Worm (Caenorhabditis elegans) whole organism, L3 larva: ENCODE results near the gene col-158.

Source experiments
- R02D3.7 ChIP-seq: fragments of 150-350 bp; optimal IDR thresholded peaks from 2 replicates; lab custom pipeline; 2014; ENCODE audit warnings: missing biosample characterization, missing genetic modification characterization
- ZK546.5 ChIP-seq: sonication (generic microtip); optimal IDR thresholded peaks from 2 replicates; lab custom pipeline; 2017; ENCODE audit warnings: missing biosample characterization, missing genetic modification characterization
- aly-2 ChIP-seq: fragments of 150-350 bp; optimal IDR thresholded peaks from 2 replicates; lab custom pipeline; 2014; ENCODE audit warnings: missing biosample characterization, missing genetic modification characterization
- ama-1 ChIP-seq: fragments of 150-350 bp; optimal IDR thresholded peaks from 2 replicates; lab custom pipeline; 2018
- ceh-16 ChIP-seq: sonication (generic microtip); optimal IDR thresholded peaks from 2 replicates; lab custom pipeline; 2017; ENCODE audit warnings: missing biosample characterization, missing genetic modification characterization
- ceh-28 ChIP-seq: fragments of 150-350 bp; optimal IDR thresholded peaks from 2 replicates; lab custom pipeline; 2014; ENCODE audit warnings: missing biosample characterization, missing genetic modification reagents, missing genetic modification characterization
- ceh-82 ChIP-seq: fragments of 150-350 bp; optimal IDR thresholded peaks from 2 replicates; lab custom pipeline; 2014; ENCODE audit warnings: missing biosample characterization, missing genetic modification characterization
- ceh-9 ChIP-seq: sonication (generic microtip); optimal IDR thresholded peaks from 2 replicates; lab custom pipeline; 2018; ENCODE audit warnings: missing biosample characterization, missing genetic modification characterization
- daf-12 ChIP-seq: fragments of 150-350 bp; optimal IDR thresholded peaks from 2 replicates; lab custom pipeline; 2014; ENCODE audit warnings: missing biosample characterization, missing genetic modification reagents, missing genetic modification characterization
- egl-27 ChIP-seq: sonication (generic microtip); optimal IDR thresholded peaks from 4 replicates; lab custom pipeline; 2017; ENCODE audit warnings: missing biosample characterization, missing genetic modification reagents, missing genetic modification characterization
- egl-5 ChIP-seq: fragments of 150-350 bp; optimal IDR thresholded peaks from 2 replicates; lab custom pipeline; 2017; ENCODE audit warnings: missing biosample characterization, missing genetic modification reagents, missing genetic modification characterization, inconsistent platforms
- elt-1 ChIP-seq: fragments of 150-350 bp; optimal IDR thresholded peaks from 2 replicates; lab custom pipeline; 2014; ENCODE audit warnings: missing biosample characterization, missing genetic modification characterization
- elt-2 ChIP-seq: sonication (generic microtip); optimal IDR thresholded peaks from 2 replicates; lab custom pipeline; 2016; ENCODE audit warnings: missing genetic modification reagents, mild to moderate bottlenecking, missing genetic modification characterization, missing compliant biosample characterization
- elt-3 ChIP-seq, 3 experiments: fragments of 150-350 bp in 1 of 3; sonication (generic microtip) in 2 of 3; optimal IDR thresholded peaks; 2 replicates in 2 of 3; 4 replicates in 1 of 3; lab custom pipeline; 2014 to 2017; ENCODE audit warnings: missing biosample characterization in 3 of 3, missing genetic modification characterization in 3 of 3
- eor-1 ChIP-seq, 2 experiments: fragments of 150-350 bp; optimal IDR thresholded peaks; 2 replicates each; lab custom pipeline; 2014 to 2018; ENCODE audit warnings: missing biosample characterization in 2 of 2, missing genetic modification characterization in 2 of 2
- fkh-10 ChIP-seq: sonication (generic microtip); optimal IDR thresholded peaks from 2 replicates; lab custom pipeline; 2017; ENCODE audit warnings: missing biosample characterization, missing genetic modification reagents, missing genetic modification characterization
- fkh-2 ChIP-seq: fragments of 150-350 bp; optimal IDR thresholded peaks from 2 replicates; lab custom pipeline; 2014; ENCODE audit warnings: missing biosample characterization, missing genetic modification reagents, missing genetic modification characterization
- fos-1 ChIP-seq: fragments of 150-350 bp; optimal IDR thresholded peaks from 2 replicates; lab custom pipeline; 2014; ENCODE audit warnings: missing biosample characterization, missing genetic modification characterization
- jun-1 ChIP-seq: fragments of 150-350 bp; optimal IDR thresholded peaks from 2 replicates; lab custom pipeline; 2014; ENCODE audit warnings: missing biosample characterization, missing genetic modification reagents, missing genetic modification characterization
- lin-15B ChIP-seq: fragments of 150-350 bp; optimal IDR thresholded peaks from 2 replicates; lab custom pipeline; 2014; ENCODE audit warnings: missing biosample characterization, missing genetic modification characterization
- lin-39 ChIP-seq: fragments of 150-350 bp; optimal IDR thresholded peaks from 2 replicates; lab custom pipeline; 2018; ENCODE audit warnings: missing biosample characterization, missing genetic modification reagents, missing genetic modification characterization
- lsy-12 ChIP-seq: sonication (generic microtip); optimal IDR thresholded peaks from 2 replicates; lab custom pipeline; 2016; ENCODE audit warnings: mild to moderate bottlenecking, missing genetic modification characterization, missing compliant biosample characterization
- mdl-1 ChIP-seq: fragments of 150-350 bp; optimal IDR thresholded peaks from 2 replicates; lab custom pipeline; 2014; ENCODE audit warnings: missing biosample characterization, missing genetic modification characterization
- mml-1 ChIP-seq: fragments of 150-350 bp; sonication (generic microtip); optimal IDR thresholded peaks from 3 replicates; lab custom pipeline; 2014; ENCODE audit warnings: missing biosample characterization, missing genetic modification characterization
- nfya-1 ChIP-seq: sonication (generic microtip); optimal IDR thresholded peaks from 2 replicates; lab custom pipeline; 2017; ENCODE audit warnings: missing genetic modification characterization, mild to moderate bottlenecking, missing compliant biosample characterization, antibody characterized with exemption, moderate library complexity; ENCODE audit not compliant: insufficient read depth
- nhr-11 ChIP-seq: fragments of 150-350 bp; optimal IDR thresholded peaks from 2 replicates; lab custom pipeline; 2014; ENCODE audit warnings: missing biosample characterization, missing genetic modification characterization
- nhr-12 ChIP-seq: fragments of 150-350 bp; optimal IDR thresholded peaks from 2 replicates; lab custom pipeline; 2014; ENCODE audit warnings: missing biosample characterization, missing genetic modification characterization
- nhr-23 ChIP-seq: fragments of 150-350 bp; optimal IDR thresholded peaks from 2 replicates; lab custom pipeline; 2014; ENCODE audit warnings: missing biosample characterization, missing genetic modification reagents, missing genetic modification characterization
- nhr-237 ChIP-seq: fragments of 150-350 bp; optimal IDR thresholded peaks from 2 replicates; lab custom pipeline; 2014; ENCODE audit warnings: missing biosample characterization, missing genetic modification characterization
- nhr-25 ChIP-seq: sonication (generic microtip); optimal IDR thresholded peaks from 2 replicates; lab custom pipeline; 2017; ENCODE audit warnings: missing biosample characterization, missing genetic modification characterization
- nhr-28 ChIP-seq: fragments of 150-350 bp; optimal IDR thresholded peaks from 2 replicates; lab custom pipeline; 2014; ENCODE audit warnings: missing biosample characterization, missing genetic modification characterization
- nhr-43 ChIP-seq: sonication (generic microtip); optimal IDR thresholded peaks from 2 replicates; lab custom pipeline; 2016; ENCODE audit warnings: mild to moderate bottlenecking, missing genetic modification characterization, missing compliant biosample characterization; ENCODE audit not compliant: poor library complexity, severe bottlenecking
- nhr-67 ChIP-seq: fragments of 150-350 bp; optimal IDR thresholded peaks from 2 replicates; lab custom pipeline; 2014; ENCODE audit warnings: missing biosample characterization, missing genetic modification characterization
- nhr-76 ChIP-seq: fragments of 150-350 bp; sonication (generic microtip); optimal IDR thresholded peaks from 5 replicates; lab custom pipeline; 2014; ENCODE audit warnings: missing biosample characterization, missing genetic modification characterization
- nhr-77 ChIP-seq: fragments of 150-350 bp; optimal IDR thresholded peaks from 2 replicates; lab custom pipeline; 2014; ENCODE audit warnings: missing biosample characterization, missing genetic modification characterization
- pha-4 ChIP-seq: fragments of 150-350 bp; optimal IDR thresholded peaks from 2 replicates; lab custom pipeline; 2014; ENCODE audit warnings: missing biosample characterization, missing genetic modification reagents, missing genetic modification characterization
- pqm-1 ChIP-seq: fragments of 150-350 bp; optimal IDR thresholded peaks from 2 replicates; lab custom pipeline; 2017; ENCODE audit warnings: missing biosample characterization, missing genetic modification characterization, inconsistent platforms
- sea-2 ChIP-seq: fragments of 150-350 bp; sonication (generic microtip); optimal IDR thresholded peaks from 4 replicates; lab custom pipeline; 2014; ENCODE audit warnings: missing biosample characterization, missing genetic modification reagents, missing genetic modification characterization
- skn-1 ChIP-seq: fragments of 150-350 bp; optimal IDR thresholded peaks from 2 replicates; lab custom pipeline; 2014; ENCODE audit warnings: missing biosample characterization, missing genetic modification characterization
- snpc-4 ChIP-seq: fragments of 150-350 bp; optimal IDR thresholded peaks from 2 replicates; lab custom pipeline; 2014; ENCODE audit warnings: missing biosample characterization, missing genetic modification characterization
- tbx-2 ChIP-seq: sonication (generic microtip); optimal IDR thresholded peaks from 2 replicates; lab custom pipeline; 2016; ENCODE audit warnings: mild to moderate bottlenecking, missing genetic modification characterization, missing compliant biosample characterization
- unc-39 ChIP-seq: sonication (generic microtip); optimal IDR thresholded peaks from 4 replicates; lab custom pipeline; 2017; ENCODE audit warnings: missing biosample characterization, missing genetic modification characterization
- unc-62 ChIP-seq: fragments of 150-350 bp; sonication (generic microtip); optimal IDR thresholded peaks from 4 replicates; lab custom pipeline; 2014; ENCODE audit warnings: missing biosample characterization, missing genetic modification reagents, missing genetic modification characterization
- zag-1 ChIP-seq: fragments of 150-350 bp; optimal IDR thresholded peaks from 2 replicates; lab custom pipeline; 2014; ENCODE audit warnings: missing biosample characterization, missing genetic modification characterization
- ztf-11 ChIP-seq: fragments of 150-350 bp; optimal IDR thresholded peaks from 2 replicates; lab custom pipeline; 2014; ENCODE audit warnings: missing biosample characterization, missing genetic modification characterization
- ztf-4 ChIP-seq: fragments of 150-350 bp; optimal IDR thresholded peaks from 2 replicates; lab custom pipeline; 2014; ENCODE audit warnings: missing biosample characterization, missing genetic modification characterization

The col-158 gene

DNA sequence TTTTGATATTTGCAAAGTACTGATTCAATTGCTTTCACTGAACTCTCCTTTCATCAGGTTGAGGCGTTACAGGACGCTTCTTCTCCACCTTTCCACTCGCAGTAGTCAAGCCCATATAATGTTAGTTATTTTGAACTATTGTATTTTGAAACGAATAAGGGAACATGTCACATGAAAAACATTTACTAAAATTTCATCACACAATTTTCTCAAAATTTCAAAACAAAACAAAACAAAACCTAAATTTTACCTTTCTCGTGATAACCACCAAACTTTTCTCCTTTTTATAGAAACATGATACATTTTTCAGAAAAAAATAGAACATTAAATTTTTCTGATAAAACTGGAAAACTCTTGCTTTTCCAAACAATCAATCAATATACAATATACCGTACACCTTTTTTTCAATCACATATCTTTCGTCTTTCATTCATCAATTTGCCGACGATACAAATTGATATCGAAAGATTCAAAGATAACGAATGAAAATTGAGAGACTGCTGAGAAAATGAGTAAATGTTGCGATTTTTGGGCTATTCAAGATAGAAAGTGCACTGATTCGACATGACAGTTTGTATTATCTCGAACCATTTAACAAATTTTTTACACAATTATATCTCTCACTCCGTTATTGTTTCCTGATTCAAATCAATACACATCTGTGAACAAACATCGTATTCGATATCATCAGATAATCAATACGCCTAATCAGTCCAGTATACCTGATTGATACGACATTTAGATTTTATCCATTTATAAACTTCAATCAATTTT lies 28.1 kb upstream of the col-158 start:
- TF ChIP-seq nhr-28 (no peak), snpc-4 (tag; lab: Kevin White, UChicago) (no peak), ceh-16 (no peak), nhr-67 (no peak), elt-2 (tag; lab: Kevin White, UChicago) (peak; percentile 40), mml-1 (tag; lab: Kevin White, UChicago) (no peak), unc-62 (no peak), jun-1 (tag; lab: Kevin White, UChicago) (no peak), eor-1 (tag; optimal IDR thresholded peaks at IDR 0.05; lab: Kevin White, UChicago) (no peak), nhr-77 (tag; lab: Kevin White, UChicago) (no peak), nhr-12 (tag; lab: Kevin White, UChicago) (no peak), fos-1 (tag; lab: Kevin White, UChicago) (no peak), ceh-9 (tag; lab: Kevin White, UChicago) (no peak), ztf-4 (tag; lab: Kevin White, UChicago) (no peak), tbx-2 (tag; lab: Kevin White, UChicago) (peak; percentile 46), egl-27 (tag; lab: Kevin White, UChicago) (no peak), unc-39 (no peak), nhr-23 (tag; lab: Kevin White, UChicago) (peak; percentile 74), lin-39 (tag; lab: Kevin White, UChicago) (no peak), nhr-43 (tag; lab: Kevin White, UChicago) (peak; percentile 75), sea-2 (GFP tag; lab: Kevin White, UChicago) (no peak), ceh-28 (peak; percentile 68), nhr-25 (tag; lab: Kevin White, UChicago) (peak; percentile 39), nhr-237 (tag; lab: Kevin White, UChicago) (no peak), nfya-1 (no peak), ama-1 (no peak), pqm-1 (tag; lab: Kevin White, UChicago) (no peak), fkh-2 (tag; lab: Kevin White, UChicago) (no peak), aly-2 (tag; lab: Kevin White, UChicago) (no peak), daf-12 (tag; lab: Kevin White, UChicago) (no peak), egl-5 (no peak), lin-15B (no peak), elt-3 (tag; optimal IDR thresholded peaks at IDR 0.05; lab: Kevin White, UChicago) (peak in 2 of 3 experiments; percentile 76 to 86), nhr-76 (peak; percentile 62)

DNA sequence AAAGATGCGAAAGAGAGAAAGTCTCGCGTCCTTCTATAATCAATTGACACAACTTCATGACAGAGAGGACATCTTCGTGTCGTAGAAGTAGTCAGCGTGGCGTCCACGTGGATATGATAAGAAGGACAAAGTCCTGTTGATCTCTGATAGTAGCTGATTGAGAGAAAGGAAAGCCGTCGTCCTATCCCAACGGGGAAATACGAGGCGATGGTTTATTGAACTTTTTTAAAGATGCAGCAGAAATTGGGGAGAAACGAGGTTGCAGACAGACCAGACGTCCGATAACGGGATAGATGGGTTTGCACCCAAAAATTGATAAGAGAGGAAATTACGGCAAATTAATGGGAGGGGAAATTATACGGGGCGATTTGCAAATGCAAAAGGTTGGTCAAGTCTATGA lies 26.9 kb upstream of the col-158 start:
- TF ChIP-seq nhr-12 (tag; lab: Kevin White, UChicago) (no peak), R02D3.7 (tag; lab: Kevin White, UChicago) (peak; percentile 69), nfya-1 (peak; percentile 27), egl-27 (tag; lab: Kevin White, UChicago) (peak; percentile 90), nhr-76 (no peak), mml-1 (tag; lab: Kevin White, UChicago) (peak; percentile 60), nhr-11 (tag; lab: Kevin White, UChicago) (no peak), nhr-43 (tag; lab: Kevin White, UChicago) (peak; percentile 99), ZK546.5 (no peak), ztf-4 (tag; lab: Kevin White, UChicago) (no peak), lin-15B (no peak), elt-1 (tag; lab: Kevin White, UChicago) (no peak), aly-2 (tag; lab: Kevin White, UChicago) (no peak), fkh-10 (GFP tag; lab: Kevin White, UChicago) (no peak), nhr-77 (tag; lab: Kevin White, UChicago) (no peak), nhr-23 (tag; lab: Kevin White, UChicago) (peak; percentile 98), nhr-67 (no peak), elt-3 (tag; optimal IDR thresholded peaks at IDR 0.05; lab: Kevin White, UChicago) (peak; percentile 81 to 94 (median 89)), nhr-28 (no peak), pha-4 (tag; lab: Kevin White, UChicago) (no peak), fkh-2 (tag; lab: Kevin White, UChicago) (no peak), eor-1 (tag; optimal IDR thresholded peaks at IDR 0.05; lab: Kevin White, UChicago) (no peak), ama-1 (no peak), unc-62 (peak; percentile 23), nhr-25 (tag; lab: Kevin White, UChicago) (peak; percentile 96), mdl-1 (tag; lab: Kevin White, UChicago) (peak; percentile 76), tbx-2 (tag; lab: Kevin White, UChicago) (peak; percentile 86), elt-2 (tag; lab: Kevin White, UChicago) (peak; percentile 32), ztf-11 (tag; lab: Kevin White, UChicago) (no peak), pqm-1 (tag; lab: Kevin White, UChicago) (no peak), ceh-16 (no peak), egl-5 (no peak), ceh-82 (tag; lab: Kevin White, UChicago) (no peak), zag-1 (tag; lab: Kevin White, UChicago) (no peak), lsy-12 (tag; lab: Kevin White, UChicago) (peak; percentile 65), skn-1 (no peak), nhr-237 (tag; lab: Kevin White, UChicago) (no peak), unc-39 (no peak), ceh-9 (tag; lab: Kevin White, UChicago) (no peak), fos-1 (tag; lab: Kevin White, UChicago) (no peak), daf-12 (tag; lab: Kevin White, UChicago) (no peak), ceh-28 (peak; percentile 41), snpc-4 (tag; lab: Kevin White, UChicago) (no peak)
